1 fruit fly cellular context compared by ENCODE assay signal in the genomic region with DNA sequence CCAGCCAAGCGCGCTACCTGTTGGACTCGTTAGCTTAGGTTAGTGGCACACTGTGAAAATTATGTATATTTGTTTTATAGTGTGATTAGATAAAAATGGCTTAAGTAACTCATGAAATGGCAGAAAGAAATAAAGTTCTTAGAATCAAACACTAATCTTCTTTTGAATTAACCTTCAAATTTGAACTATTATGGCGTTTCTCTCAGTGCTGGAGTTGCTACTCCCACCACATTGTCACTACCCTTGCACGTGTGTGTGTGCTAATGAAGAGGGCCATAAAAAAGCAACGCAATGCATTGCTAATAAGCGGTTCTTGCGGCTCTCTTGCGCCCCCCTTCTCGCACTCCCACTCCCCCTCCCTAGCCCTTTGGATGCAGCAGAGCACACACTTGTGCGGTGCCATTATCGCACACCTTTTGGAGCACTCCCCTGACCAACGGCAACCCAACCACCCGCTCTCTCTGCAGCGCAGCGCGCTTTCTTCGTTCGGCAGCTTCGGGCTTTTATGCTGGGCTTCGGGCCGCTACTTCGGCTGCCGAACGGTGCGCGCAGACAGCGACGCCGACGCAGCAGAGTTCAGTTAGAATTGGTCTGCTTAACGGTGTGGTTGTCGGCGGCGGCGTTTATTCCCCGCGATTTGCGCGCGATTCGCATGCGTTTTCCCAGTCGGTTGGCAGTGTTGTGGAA.
TF ChIP-seq lines count a peak whose summit lies in the region.

No protein-coding gene starts in this region.

TF ChIP-seq in whole organism, embryonic, 481 proteins besides CTCF, POLR2A, EP300 and RAD21 (continued from another document and continues in another):
- peak; percentile 91 for TF ChIP-seq CG3407 (GFP tag; optimal IDR thresholded peaks at IDR 0.05; lab: Kevin White, UChicago)
- TF ChIP-seq dpn (GFP tag; optimal IDR thresholded peaks at IDR 0.05; lab: Kevin White, UChicago): peak; percentile 86 to 92
- TF ChIP-seq Mes4 (GFP tag; optimal IDR thresholded peaks at IDR 0.05; lab: Kevin White, UChicago): peak; percentile 89
- peak; percentile 93 for TF ChIP-seq CG5245 (GFP tag; optimal IDR thresholded peaks at IDR 0.05; lab: Kevin White, UChicago)
- TF ChIP-seq cas (GFP tag; IDR thresholded peaks at IDR 0.05; lab: Robert Waterston, UW): no peak
- TF ChIP-seq Gug (GFP tag; IDR thresholded peaks at IDR 0.05; lab: Robert Waterston, UW): peak; percentile 78
- peak; percentile 76 for TF ChIP-seq scrt (GFP tag; optimal IDR thresholded peaks at IDR 0.05; lab: Kevin White, UChicago)
- TF ChIP-seq BEAF-32 (GFP tag; optimal IDR thresholded peaks at IDR 0.05; lab: Kevin White, UChicago): no peak
- peak; percentile 48 for TF ChIP-seq sug (tag; optimal IDR thresholded peaks at IDR 0.05; lab: Kevin White, UChicago)
- TF ChIP-seq CG1529 (GFP tag; optimal IDR thresholded peaks at IDR 0.05; lab: Kevin White, UChicago): peak; percentile 89
- peak; percentile 87; the same call in 2 of the 3 replicates for TF ChIP-seq CG2199 (GFP tag; IDR thresholded peaks at IDR 0.05; lab: Robert Waterston, UW)
- TF ChIP-seq D19A (tag; optimal IDR thresholded peaks at IDR 0.05; lab: Kevin White, UChicago): peak; percentile 88
- no peak; the same call in 2 of the 3 replicates for TF ChIP-seq CG6791 (GFP tag; IDR thresholded peaks at IDR 0.05; lab: Robert Waterston, UW; ENCODE audit: partially characterized antibody)
- peak; percentile 85 for TF ChIP-seq NfI (GFP tag; optimal IDR thresholded peaks at IDR 0.05; lab: Kevin White, UChicago)
- no peak for TF ChIP-seq mirr (GFP tag; optimal IDR thresholded peaks at IDR 0.05; lab: Kevin White, UChicago)
- TF ChIP-seq CG8281 (tag; optimal IDR thresholded peaks at IDR 0.05; lab: Kevin White, UChicago): peak; percentile 64
- peak; percentile 78 for TF ChIP-seq CrebB (tag; optimal IDR thresholded peaks at IDR 0.05; lab: Kevin White, UChicago)
- peak; percentile 62 for TF ChIP-seq CG10274 (GFP tag; optimal IDR thresholded peaks at IDR 0.05; lab: Kevin White, UChicago)
- peak; percentile 91 for TF ChIP-seq CG16863 (GFP tag; optimal IDR thresholded peaks at IDR 0.05; lab: Kevin White, UChicago)
- TF ChIP-seq cwo (GFP tag; optimal IDR thresholded peaks at IDR 0.05; lab: Kevin White, UChicago): peak; percentile 81
- no peak for TF ChIP-seq cad (GFP tag; optimal IDR thresholded peaks at IDR 0.05; lab: Kevin White, UChicago)
- no peak for TF ChIP-seq Scr (GFP tag; IDR thresholded peaks at IDR 0.05; lab: Robert Waterston, UW; ENCODE audit: partially characterized antibody)
- TF ChIP-seq fd102C (GFP tag; optimal IDR thresholded peaks at IDR 0.05; lab: Kevin White, UChicago): no peak
- TF ChIP-seq Elba2 (GFP tag; optimal IDR thresholded peaks at IDR 0.05; lab: Kevin White, UChicago): peak; percentile 36
- TF ChIP-seq eve (GFP tag; optimal IDR thresholded peaks at IDR 0.05; lab: Kevin White, UChicago): peak in 1 of 2 experiments; percentile 96
- TF ChIP-seq ac (GFP tag; optimal IDR thresholded peaks at IDR 0.05; lab: Kevin White, UChicago): no peak
- TF ChIP-seq CG4854 (GFP tag; optimal IDR thresholded peaks at IDR 0.05; lab: Kevin White, UChicago): peak; percentile 68
- peak; percentile 66 for TF ChIP-seq CG13296 (GFP tag; optimal IDR thresholded peaks at IDR 0.05; lab: Kevin White, UChicago)
- peak; percentile 89 for TF ChIP-seq CG14710 (tag; optimal IDR thresholded peaks at IDR 0.05; lab: Kevin White, UChicago)
- TF ChIP-seq Drgx (GFP tag; IDR thresholded peaks at IDR 0.05; lab: Robert Waterston, UW): peak; percentile 90
- peak; percentile 75 for TF ChIP-seq Rfx (GFP tag; IDR thresholded peaks at IDR 0.05; lab: Robert Waterston, UW)
- no peak for TF ChIP-seq Dip2 (GFP tag; IDR thresholded peaks at IDR 0.05; lab: Robert Waterston, UW)
- TF ChIP-seq Hr51 (GFP tag; optimal IDR thresholded peaks at IDR 0.05; lab: Kevin White, UChicago): peak; percentile 72 to 91
- peak; percentile 89 for TF ChIP-seq CG34422 (GFP tag; IDR thresholded peaks at IDR 0.05; lab: Robert Waterston, UW)
- peak; percentile 69 for TF ChIP-seq Nf-YB (GFP tag; optimal IDR thresholded peaks at IDR 0.05; lab: Kevin White, UChicago)
- peak; percentile 23 for TF ChIP-seq CG9797 (GFP tag; optimal IDR thresholded peaks at IDR 0.05; lab: Kevin White, UChicago)
- peak; percentile 74 for TF ChIP-seq lilli (GFP tag; optimal IDR thresholded peaks at IDR 0.05; lab: Kevin White, UChicago)
- peak; percentile 95 for TF ChIP-seq CG10366 (GFP tag; IDR thresholded peaks at IDR 0.05; lab: Robert Waterston, UW)
- TF ChIP-seq grn (GFP tag; optimal IDR thresholded peaks at IDR 0.05; lab: Kevin White, UChicago): peak; percentile 23
- TF ChIP-seq gt (GFP tag; IDR thresholded peaks at IDR 0.05; lab: Robert Waterston, UW): peak; percentile 79; the same call in 1 of the 2 replicates
- TF ChIP-seq wek (GFP tag; optimal IDR thresholded peaks at IDR 0.05; lab: Kevin White, UChicago): peak; percentile 70
- peak; percentile 55 for TF ChIP-seq Mad (GFP tag; optimal IDR thresholded peaks at IDR 0.05; lab: Kevin White, UChicago)
- peak; percentile 84 for TF ChIP-seq trem (tag; optimal IDR thresholded peaks at IDR 0.05; lab: Kevin White, UChicago)
- TF ChIP-seq salm (tag; optimal IDR thresholded peaks at IDR 0.05; lab: Kevin White, UChicago): peak; percentile 86
- peak; percentile 82 for TF ChIP-seq Lhr (GFP tag; optimal IDR thresholded peaks at IDR 0.05; lab: Kevin White, UChicago)
- TF ChIP-seq run (tag; optimal IDR thresholded peaks at IDR 0.05; lab: Kevin White, UChicago): peak; percentile 82
- TF ChIP-seq CG10321 (GFP tag; IDR thresholded peaks at IDR 0.05; lab: Robert Waterston, UW): no peak
- TF ChIP-seq Atf6 (GFP tag; IDR thresholded peaks at IDR 0.05; lab: Robert Waterston, UW): peak; percentile 84
- peak; percentile 85 for TF ChIP-seq CG9727 (GFP tag; optimal IDR thresholded peaks at IDR 0.05; lab: Kevin White, UChicago)
- TF ChIP-seq CG7987 (GFP tag; optimal IDR thresholded peaks at IDR 0.05; lab: Kevin White, UChicago): peak; percentile 33
- TF ChIP-seq CG8478 (optimal IDR thresholded peaks at IDR 0.05; lab: Kevin White, UChicago): no peak
- TF ChIP-seq gcm2 (GFP tag; optimal IDR thresholded peaks at IDR 0.05; lab: Kevin White, UChicago): peak; percentile 77
- TF ChIP-seq CG11504 (tag; optimal IDR thresholded peaks at IDR 0.05; lab: Kevin White, UChicago): peak; percentile 94
- no peak for TF ChIP-seq CG1832 (GFP tag; optimal IDR thresholded peaks at IDR 0.05; lab: Kevin White, UChicago)
- peak; percentile 93 for TF ChIP-seq CG4820 (GFP tag; optimal IDR thresholded peaks at IDR 0.05; lab: Kevin White, UChicago)
- peak; percentile 82 for TF ChIP-seq Chrac-16 (GFP tag; optimal IDR thresholded peaks at IDR 0.05; lab: Kevin White, UChicago)
- TF ChIP-seq lab (GFP tag; optimal IDR thresholded peaks at IDR 0.05; lab: Kevin White, UChicago): peak; percentile 87
- peak; percentile 85 for TF ChIP-seq CG11723 (GFP tag; optimal IDR thresholded peaks at IDR 0.05; lab: Kevin White, UChicago)
- peak; percentile 74 for TF ChIP-seq p53 (GFP tag; optimal IDR thresholded peaks at IDR 0.05; lab: Kevin White, UChicago)
- peak; percentile 81 for TF ChIP-seq Dek (tag; optimal IDR thresholded peaks at IDR 0.05; lab: Kevin White, UChicago)
- peak; percentile 43; the same call in 1 of the 2 replicates for TF ChIP-seq bbx (GFP tag; IDR thresholded peaks at IDR 0.05; lab: Robert Waterston, UW; ENCODE audit: partially characterized antibody)
- TF ChIP-seq CG11560 (tag; IDR thresholded peaks at IDR 0.05; lab: Robert Waterston, UW): peak; percentile 71; the same call in 2 of the 3 replicates
- peak; percentile 59 to 97 for TF ChIP-seq bsh (GFP tag; optimal IDR thresholded peaks at IDR 0.05; lab: Kevin White, UChicago)
- peak; percentile 94 for TF ChIP-seq Oli (tag; optimal IDR thresholded peaks at IDR 0.05; lab: Kevin White, UChicago)
- TF ChIP-seq CG18619 (GFP tag; optimal IDR thresholded peaks at IDR 0.05; lab: Kevin White, UChicago): peak; percentile 82
- TF ChIP-seq tna (GFP tag; IDR thresholded peaks at IDR 0.05; lab: Robert Waterston, UW; ENCODE audit: partially characterized antibody): peak; percentile 49; the same call in 1 of the 2 replicates
- TF ChIP-seq CG12391 (tag; optimal IDR thresholded peaks at IDR 0.05; lab: Kevin White, UChicago): peak; percentile 93
- TF ChIP-seq CG4730 (GFP tag; IDR thresholded peaks at IDR 0.05; lab: Robert Waterston, UW): peak; percentile 84
- peak; percentile 84 for TF ChIP-seq CG9609 (GFP tag; optimal IDR thresholded peaks at IDR 0.05; lab: Kevin White, UChicago)
- peak; percentile 34; the same call in 1 of the 2 replicates for TF ChIP-seq amos (GFP tag; IDR thresholded peaks at IDR 0.05; lab: Robert Waterston, UW; ENCODE audit: partially characterized antibody)
- TF ChIP-seq dati (GFP tag; IDR thresholded peaks at IDR 0.05; lab: Robert Waterston, UW): peak; percentile 83
- peak; percentile 89 for TF ChIP-seq pum (GFP tag; optimal IDR thresholded peaks at IDR 0.05; lab: Kevin White, UChicago)
- TF ChIP-seq pho (GFP tag; optimal IDR thresholded peaks at IDR 0.05; lab: Kevin White, UChicago): peak; percentile 64
- TF ChIP-seq org-1 (GFP tag; optimal IDR thresholded peaks at IDR 0.05; lab: Kevin White, UChicago): peak; percentile 86
- TF ChIP-seq chn (GFP tag; optimal IDR thresholded peaks at IDR 0.05; lab: Kevin White, UChicago): peak; percentile 82
- TF ChIP-seq CG8359 (GFP tag; optimal IDR thresholded peaks at IDR 0.05; lab: Kevin White, UChicago; ENCODE audit: borderline replicate concordance): peak; percentile 100
- TF ChIP-seq CG6689 (GFP tag; IDR thresholded peaks at IDR 0.05; lab: Robert Waterston, UW): peak; percentile 92
- TF ChIP-seq CG14050 (GFP tag; IDR thresholded peaks at IDR 0.05; lab: Robert Waterston, UW): peak; percentile 91
- peak; percentile 81; the same call in 2 of the 3 replicates for TF ChIP-seq sr (GFP tag; IDR thresholded peaks at IDR 0.05; lab: Robert Waterston, UW)
- peak; percentile 79; the same call in 1 of the 2 replicates for TF ChIP-seq Lim3 (GFP tag; IDR thresholded peaks at IDR 0.05; lab: Robert Waterston, UW)
- TF ChIP-seq Hr3 (GFP tag; optimal IDR thresholded peaks at IDR 0.05; lab: Kevin White, UChicago): peak; percentile 88
- peak; percentile 79 for TF ChIP-seq odd (GFP tag; optimal IDR thresholded peaks at IDR 0.05; lab: Kevin White, UChicago)
- peak; percentile 81; the same call in 1 of the 2 replicates for TF ChIP-seq bowl (GFP tag; IDR thresholded peaks at IDR 0.05; lab: Robert Waterston, UW)
- TF ChIP-seq CG42726 (GFP tag; IDR thresholded peaks at IDR 0.05; lab: Robert Waterston, UW; ENCODE audit: partially characterized antibody): peak; percentile 17; the same call in 1 of the 2 replicates
- TF ChIP-seq CG1602 (GFP tag; optimal IDR thresholded peaks at IDR 0.05; lab: Kevin White, UChicago): peak; percentile 91
- TF ChIP-seq Hr39 (optimal IDR thresholded peaks at IDR 0.05; lab: Kevin White, UChicago): no peak
- TF ChIP-seq CG2202 (tag; optimal IDR thresholded peaks at IDR 0.05; lab: Kevin White, UChicago): peak; percentile 90
- no peak for TF ChIP-seq nerfin-2 (GFP tag; IDR thresholded peaks at IDR 0.05; lab: Robert Waterston, UW; ENCODE audit: partially characterized antibody)
- TF ChIP-seq Doc2 (GFP tag; IDR thresholded peaks at IDR 0.05; lab: Robert Waterston, UW): 0 out of 2 replicates have a peak, but pooled peaks have one; percentile 41
- TF ChIP-seq tll (GFP tag; optimal IDR thresholded peaks at IDR 0.05; lab: Kevin White, UChicago): no peak
- TF ChIP-seq CG14965 (GFP tag; optimal IDR thresholded peaks at IDR 0.05; lab: Kevin White, UChicago; ENCODE audit: borderline replicate concordance): peak; percentile 28
- peak; percentile 88 for TF ChIP-seq Ada2b (GFP tag; IDR thresholded peaks at IDR 0.05; lab: Robert Waterston, UW)
- TF ChIP-seq Xbp1 (GFP tag; optimal IDR thresholded peaks at IDR 0.05; lab: Kevin White, UChicago): peak; percentile 93
- TF ChIP-seq Trl (optimal IDR thresholded peaks at IDR 0.05; lab: Kevin White, UChicago): peak; percentile 35 to 50
- TF ChIP-seq Trl (GFP tag; optimal IDR thresholded peaks at IDR 0.05; lab: Kevin White, UChicago): peak; percentile 86
- TF ChIP-seq H2.0 (GFP tag; IDR thresholded peaks at IDR 0.05; lab: Robert Waterston, UW): peak; percentile 93
- no peak for TF ChIP-seq CG17912 (GFP tag; optimal IDR thresholded peaks at IDR 0.05; lab: Kevin White, UChicago)
- TF ChIP-seq CG12236 (GFP tag; optimal IDR thresholded peaks at IDR 0.05; lab: Kevin White, UChicago): peak; percentile 86
- peak; percentile 63; the same call in 2 of the 3 replicates for TF ChIP-seq CG6175 (GFP tag; IDR thresholded peaks at IDR 0.05; lab: Robert Waterston, UW)
- TF ChIP-seq Stat92E (GFP tag; optimal IDR thresholded peaks at IDR 0.05; lab: Kevin White, UChicago): peak in 1 of 3 experiments; percentile 62
- peak; percentile 83 for TF ChIP-seq Fer3 (tag; optimal IDR thresholded peaks at IDR 0.05; lab: Kevin White, UChicago)
- peak; percentile 85 for TF ChIP-seq CG10267 (tag; optimal IDR thresholded peaks at IDR 0.05; lab: Kevin White, UChicago)
- no peak for TF ChIP-seq CG7963 (GFP tag; IDR thresholded peaks at IDR 0.05; lab: Robert Waterston, UW; ENCODE audit: partially characterized antibody)
- peak; percentile 87 for TF ChIP-seq CG10654 (GFP tag; optimal IDR thresholded peaks at IDR 0.05; lab: Kevin White, UChicago)
- peak; percentile 99 for TF ChIP-seq sens (GFP tag; lab: Kevin White, UChicago)
- peak; percentile 87 for TF ChIP-seq CoRest (tag; optimal IDR thresholded peaks at IDR 0.05; lab: Kevin White, UChicago)
- peak; percentile 77 for TF ChIP-seq ERR (GFP tag; optimal IDR thresholded peaks at IDR 0.05; lab: Kevin White, UChicago)
- peak; percentile 80 for TF ChIP-seq CHES-1-like (GFP tag; optimal IDR thresholded peaks at IDR 0.05; lab: Kevin White, UChicago)
- TF ChIP-seq rib (GFP tag; IDR thresholded peaks at IDR 0.05; lab: Robert Waterston, UW): peak; percentile 76
- TF ChIP-seq lov (optimal IDR thresholded peaks at IDR 0.05; lab: Kevin White, UChicago): no peak
- TF ChIP-seq lov (GFP tag; IDR thresholded peaks at IDR 0.05; lab: Robert Waterston, UW): peak; percentile 90
- peak; percentile 55 for TF ChIP-seq CG3838 (GFP tag; optimal IDR thresholded peaks at IDR 0.05; lab: Kevin White, UChicago)
- TF ChIP-seq pzg (GFP tag; optimal IDR thresholded peaks at IDR 0.05; lab: Kevin White, UChicago): no peak
- TF ChIP-seq CG13424 (tag; optimal IDR thresholded peaks at IDR 0.05; lab: Kevin White, UChicago): peak; percentile 92
- peak; percentile 80 for TF ChIP-seq CG1647 (GFP tag; optimal IDR thresholded peaks at IDR 0.05; lab: Kevin White, UChicago)
- peak; percentile 90 for TF ChIP-seq peb (GFP tag; IDR thresholded peaks at IDR 0.05; lab: Robert Waterston, UW)
- TF ChIP-seq Med (GFP tag; lab: Kevin White, UChicago): peak; percentile 95
- TF ChIP-seq br (optimal IDR thresholded peaks at IDR 0.05; lab: Kevin White, UChicago): no peak
- no peak for TF ChIP-seq Kr (GFP tag; optimal IDR thresholded peaks at IDR 0.05; lab: Kevin White, UChicago)
- peak; percentile 70 for TF ChIP-seq CG4404 (GFP tag; IDR thresholded peaks at IDR 0.05; lab: Robert Waterston, UW)
